Fruit fly (Drosophila melanogaster): Measurements from ENCODE around the gene CG3448.

DNA sequence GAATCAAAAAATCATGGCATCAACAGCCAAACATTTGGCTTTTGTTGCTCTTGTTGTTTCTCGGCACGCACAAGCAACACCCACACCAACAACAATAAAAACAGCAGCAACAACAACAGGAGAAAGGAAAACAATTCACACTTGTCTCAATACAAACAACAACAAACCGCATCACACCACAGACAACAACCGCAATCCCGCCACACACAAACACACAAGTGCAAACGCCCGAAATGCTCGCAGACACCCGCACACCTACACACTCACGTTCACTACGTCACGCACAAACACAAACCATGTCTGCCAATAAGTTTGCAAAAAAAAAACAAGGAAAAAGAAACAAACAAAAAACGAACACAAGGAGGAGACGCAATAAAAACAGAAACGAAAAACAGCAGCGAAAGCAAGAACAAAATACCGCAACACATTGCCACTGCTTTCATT lies 16.4 kb upstream of the CG3448 start:
- no peak for TF ChIP-seq pan (optimal IDR thresholded peaks at IDR 0.05)
- no peak for TF ChIP-seq EcR (GFP tag; optimal IDR thresholded peaks at IDR 0.05)
- no peak for TF ChIP-seq psq (optimal IDR thresholded peaks at IDR 0.05)
- no peak for TF ChIP-seq usp (GFP tag; optimal IDR thresholded peaks at IDR 0.05)
- TF ChIP-seq Dll (optimal IDR thresholded peaks at IDR 0.05), result no peak
